Fruit fly (Drosophila melanogaster) whole organism, embryonic: ENCODE data around the gene Best4.

Experiments used
- CG32532 ChIP-seq: fragments of 200-800 bp; sonication (Bioruptor generic); IDR thresholded peaks from 2 replicates; pipeline ENCODE4 v1.3.6; 2022; ENCODE audit warnings: missing biosample characterization, missing genetic modification characterization
- Mad ChIP-seq: fragments of 200-800 bp; sonication (Bioruptor generic); optimal IDR thresholded peaks from 2 replicates; lab custom pipeline; 2016; ENCODE audit warnings: missing biosample characterization, missing genetic modification characterization

dm6 chr3L:15281069-15281468 lies 17.7 kb upstream of the Best4 start:
- no peak for TF ChIP-seq Mad (GFP tag; lab: Kevin White, UChicago)
- TF ChIP-seq CG32532 = no peak
